Fruit fly (Drosophila melanogaster) whole organism, embryonic: ENCODE data around the gene Fatp1.

Experiments
- B-H1 ChIP-seq: fragments of 200-800 bp; sonication (Bioruptor generic); IDR thresholded peaks from 3 replicates; pipeline ENCODE4 v1.3.6; 2022; ENCODE audit warnings: missing biosample characterization, missing genetic modification characterization
- Bgb ChIP-seq: fragments of 200-800 bp; sonication (Bioruptor generic); IDR thresholded peaks from 2 replicates; pipeline ENCODE4 v1.3.6; 2022; ENCODE audit warnings: missing biosample characterization, missing genetic modification characterization; ENCODE audit not compliant: partially characterized antibody
- CG11560 ChIP-seq: fragments of 200-800 bp; sonication (Bioruptor generic); IDR thresholded peaks from 3 replicates; pipeline ENCODE4 v1.3.6; 2022; ENCODE audit warnings: missing biosample characterization, missing genetic modification characterization
- CG13123 ChIP-seq: fragments of 200-800 bp; sonication (Bioruptor generic); optimal IDR thresholded peaks from 2 replicates; lab custom pipeline; 2016; ENCODE audit warnings: missing biosample characterization, missing genetic modification characterization
- CG15601 ChIP-seq: fragments of 200-800 bp; sonication (Bioruptor generic); optimal IDR thresholded peaks from 3 replicates; lab custom pipeline; 2019; ENCODE audit warnings: missing biosample characterization, mild to moderate bottlenecking, missing genetic modification characterization, moderate library complexity
- CG18619 ChIP-seq: fragments of 200-800 bp; sonication (Bioruptor generic); optimal IDR thresholded peaks from 3 replicates; lab custom pipeline; 2017; ENCODE audit warnings: missing biosample characterization, mild to moderate bottlenecking, missing genetic modification characterization
- CG2129 ChIP-seq: fragments of 200-800 bp; sonication (Bioruptor generic); IDR thresholded peaks from 2 replicates; pipeline ENCODE4 v1.3.6; 2022; ENCODE audit warnings: missing biosample characterization, missing genetic modification characterization; ENCODE audit not compliant: partially characterized antibody
- CG2889 ChIP-seq: fragments of 200-800 bp; sonication (Bioruptor generic); IDR thresholded peaks from 3 replicates; pipeline ENCODE4 v1.3.6; 2022; ENCODE audit warnings: missing biosample characterization, missing genetic modification characterization
- CG30403 ChIP-seq: fragments of 200-800 bp; sonication (Bioruptor generic); optimal IDR thresholded peaks from 3 replicates; lab custom pipeline; 2016; ENCODE audit warnings: missing biosample characterization, missing genetic modification characterization
- CG3163 ChIP-seq: fragments of 200-800 bp; sonication (Bioruptor generic); optimal IDR thresholded peaks from 3 replicates; lab custom pipeline; 2016; ENCODE audit warnings: missing biosample characterization, missing genetic modification characterization
- CG34422 ChIP-seq: fragments of 200-800 bp; sonication (Bioruptor generic); IDR thresholded peaks from 3 replicates; pipeline ENCODE4 v1.3.6; 2022; ENCODE audit warnings: missing biosample characterization, missing genetic modification characterization
- CG42726 ChIP-seq: fragments of 200-800 bp; sonication (Bioruptor generic); IDR thresholded peaks from 2 replicates; pipeline ENCODE4 v1.3.6; 2022; ENCODE audit warnings: missing biosample characterization, missing genetic modification characterization; ENCODE audit not compliant: partially characterized antibody
- CG6175 ChIP-seq: fragments of 200-800 bp; sonication (Bioruptor generic); IDR thresholded peaks from 3 replicates; pipeline ENCODE4 v1.3.6; 2022; ENCODE audit warnings: missing biosample characterization, missing genetic modification characterization
- CG6254 ChIP-seq: fragments of 200-800 bp; sonication (Bioruptor generic); optimal IDR thresholded peaks from 3 replicates; lab custom pipeline; 2017; ENCODE audit warnings: mild to moderate bottlenecking, missing biosample characterization, missing genetic modification reagents, missing genetic modification characterization
- CG7556 ChIP-seq: fragments of 200-800 bp; sonication (Bioruptor generic); optimal IDR thresholded peaks from 2 replicates; lab custom pipeline; 2017; ENCODE audit warnings: missing biosample characterization, mild to moderate bottlenecking, missing genetic modification characterization
- CG8281 ChIP-seq: fragments of 200-800 bp; sonication (Bioruptor generic); optimal IDR thresholded peaks from 2 replicates; lab custom pipeline; 2018; ENCODE audit warnings: missing biosample characterization, mild to moderate bottlenecking, missing genetic modification characterization, moderate library complexity
- CG8290 ChIP-seq, 3 experiments: fragments of 200-800 bp; sonication (Bioruptor generic); optimal IDR thresholded peaks; 2 replicates each; lab custom pipeline; 2016 to 2019; ENCODE audit warnings: missing biosample characterization in 3 of 3, missing genetic modification characterization in 3 of 3, mild to moderate bottlenecking in 2 of 3, moderate library complexity in 1 of 3
- CG8359 ChIP-seq: fragments of 200-800 bp; sonication (Bioruptor generic); optimal IDR thresholded peaks from 2 replicates; lab custom pipeline; 2017; ENCODE audit warnings: missing biosample characterization, mild to moderate bottlenecking, missing genetic modification characterization, borderline replicate concordance
- CG9727 ChIP-seq: fragments of 200-800 bp; sonication (Bioruptor generic); optimal IDR thresholded peaks from 3 replicates; lab custom pipeline; 2017; ENCODE audit warnings: missing biosample characterization, mild to moderate bottlenecking, missing genetic modification characterization
- Dip3 ChIP-seq: fragments of 200-800 bp; sonication (Bioruptor generic); optimal IDR thresholded peaks from 3 replicates; lab custom pipeline; 2016; ENCODE audit warnings: missing biosample characterization, missing genetic modification characterization
- Dref ChIP-seq: fragments of 200-800 bp; sonication (Bioruptor generic); IDR thresholded peaks from 2 replicates; pipeline ENCODE4 v1.3.6; 2022; ENCODE audit warnings: missing biosample characterization, missing genetic modification characterization
- Hr39 ChIP-seq: fragments of >200 bp; optimal IDR thresholded peaks from 2 replicates; lab custom pipeline; 2017
- Kr ChIP-seq: fragments of 200-800 bp; sonication (Bioruptor generic); optimal IDR thresholded peaks from 2 replicates; lab custom pipeline; 2017; ENCODE audit warnings: missing biosample characterization, mild to moderate bottlenecking, missing genetic modification characterization
- Med ChIP-seq: fragments of 200-800 bp; sonication (Bioruptor generic); peaks from one replicate; lab custom pipeline; 2016; ENCODE audit warnings: missing biosample characterization, missing genetic modification characterization, mild to moderate bottlenecking, inconsistent platforms, moderate library complexity
- NFAT ChIP-seq: fragments of 200-800 bp; sonication (Bioruptor generic); IDR thresholded peaks from 2 replicates; pipeline ENCODE4 v1.3.6; 2022; ENCODE audit warnings: missing biosample characterization, missing genetic modification characterization
- NfI ChIP-seq: fragments of 200-800 bp; sonication (Bioruptor generic); optimal IDR thresholded peaks from 3 replicates; lab custom pipeline; 2018; ENCODE audit warnings: missing biosample characterization, mild to moderate bottlenecking, missing genetic modification characterization, moderate library complexity
- Optix ChIP-seq: fragments of 200-800 bp; sonication (Bioruptor generic); IDR thresholded peaks from 3 replicates; pipeline ENCODE4 v1.3.6; 2022; ENCODE audit warnings: missing biosample characterization, missing genetic modification characterization
- Spps ChIP-seq: fragments of 200-800 bp; sonication (Bioruptor generic); optimal IDR thresholded peaks from 2 replicates; lab custom pipeline; 2018; ENCODE audit warnings: missing biosample characterization, mild to moderate bottlenecking, missing genetic modification characterization
- Ssrp ChIP-seq: fragments of 200-800 bp; sonication (Bioruptor generic); optimal IDR thresholded peaks from 2 replicates; lab custom pipeline; 2018; ENCODE audit warnings: missing biosample characterization, mild to moderate bottlenecking, missing genetic modification characterization, moderate library complexity
- TFAM ChIP-seq: fragments of 200-800 bp; sonication (Bioruptor generic); optimal IDR thresholded peaks from 2 replicates; lab custom pipeline; 2017; ENCODE audit warnings: missing biosample characterization, missing genetic modification characterization, inconsistent platforms
- Xrp1 ChIP-seq: fragments of 200-800 bp; sonication (Bioruptor generic); IDR thresholded peaks from 2 replicates; pipeline ENCODE4 v1.3.6; 2022; ENCODE audit warnings: missing biosample characterization, missing genetic modification characterization
- bsh ChIP-seq, 2 experiments: fragments of 200-800 bp; sonication (Bioruptor generic); optimal IDR thresholded peaks; 2 replicates each; lab custom pipeline; 2017 to 2018; ENCODE audit warnings: mild to moderate bottlenecking in 2 of 2, missing biosample characterization in 2 of 2, missing genetic modification characterization in 2 of 2, moderate library complexity in 1 of 2
- chif ChIP-seq, 2 experiments: fragments of 200-800 bp; sonication (Bioruptor generic); optimal IDR thresholded peaks; 3 replicates each; lab custom pipeline; 2016; ENCODE audit warnings: missing biosample characterization in 2 of 2, missing genetic modification characterization in 2 of 2
- corto ChIP-seq: fragments of 200-800 bp; sonication (Bioruptor generic); optimal IDR thresholded peaks from 2 replicates; lab custom pipeline; 2016; ENCODE audit warnings: missing biosample characterization, mild to moderate bottlenecking, missing genetic modification characterization, moderate library complexity
- dpn ChIP-seq, 2 experiments: fragments of 200-800 bp; sonication (Bioruptor generic); optimal IDR thresholded peaks; 3 replicates each; lab custom pipeline; 2016; ENCODE audit warnings: missing biosample characterization in 2 of 2, missing genetic modification characterization in 2 of 2
- dysf ChIP-seq: fragments of 200-800 bp; sonication (Bioruptor generic); IDR thresholded peaks from 3 replicates; pipeline ENCODE4 v1.3.6; 2022; ENCODE audit warnings: missing biosample characterization, missing genetic modification characterization
- ewg ChIP-seq: fragments of 200-800 bp; sonication (Bioruptor generic); optimal IDR thresholded peaks from 3 replicates; lab custom pipeline; 2017; ENCODE audit warnings: mild to moderate bottlenecking, missing biosample characterization, missing genetic modification reagents, missing genetic modification characterization
- gce ChIP-seq: fragments of 200-800 bp; sonication (Bioruptor generic); IDR thresholded peaks from 3 replicates; pipeline ENCODE4 v1.3.6; 2022; ENCODE audit warnings: missing biosample characterization, missing genetic modification characterization
- gem ChIP-seq: fragments of 200-800 bp; sonication (Bioruptor generic); optimal IDR thresholded peaks from 2 replicates; lab custom pipeline; 2019; ENCODE audit warnings: missing biosample characterization, mild to moderate bottlenecking, missing genetic modification characterization, moderate library complexity
- h ChIP-seq: fragments of >200 bp; optimal IDR thresholded peaks from 2 replicates; lab custom pipeline; 2017
- ken ChIP-seq: fragments of 200-800 bp; sonication (Bioruptor generic); IDR thresholded peaks from 3 replicates; pipeline ENCODE4 v1.3.6; 2022; ENCODE audit warnings: missing biosample characterization, missing genetic modification characterization
- klu ChIP-seq: fragments of 200-800 bp; sonication (Bioruptor generic); IDR thresholded peaks from 2 replicates; pipeline ENCODE4 v1.3.6; 2022; ENCODE audit warnings: missing biosample characterization, missing genetic modification characterization
- nau ChIP-seq: fragments of 200-800 bp; sonication (Bioruptor generic); optimal IDR thresholded peaks from 3 replicates; lab custom pipeline; 2017; ENCODE audit warnings: missing biosample characterization, mild to moderate bottlenecking, missing genetic modification characterization, missing genetic modification reagents
- onecut ChIP-seq: fragments of 200-800 bp; sonication (Bioruptor generic); IDR thresholded peaks from 2 replicates; pipeline ENCODE4 v1.3.6; 2022; ENCODE audit warnings: missing biosample characterization, missing genetic modification characterization
- otp ChIP-seq: fragments of 200-800 bp; sonication (Bioruptor generic); IDR thresholded peaks from 3 replicates; pipeline ENCODE4, ENCODE4 v1.3.6; 2022; ENCODE audit warnings: missing biosample characterization, missing genetic modification characterization
- pnt ChIP-seq: fragments of 200-800 bp; sonication (Bioruptor generic); optimal IDR thresholded peaks from 3 replicates; lab custom pipeline; 2016; ENCODE audit warnings: missing biosample characterization, missing genetic modification characterization
- ttk ChIP-seq: fragments of 200-800 bp; sonication (Bioruptor generic); IDR thresholded peaks from 2 replicates; pipeline ENCODE4 v2.1.2; 2022; ENCODE audit warnings: missing biosample characterization, missing genetic modification characterization
- twi ChIP-seq: fragments of 200-800 bp; optimal IDR thresholded peaks from 2 replicates; lab custom pipeline; 2019; ENCODE audit warnings: missing biosample characterization, mild to moderate bottlenecking, missing genetic modification characterization, moderate library complexity
- tx ChIP-seq: fragments of 200-800 bp; sonication (Bioruptor generic); optimal IDR thresholded peaks from 2 replicates; lab custom pipeline; 2016; ENCODE audit warnings: missing biosample characterization, missing genetic modification characterization
- unpg ChIP-seq: fragments of 200-800 bp; sonication (Bioruptor generic); optimal IDR thresholded peaks from 3 replicates; lab custom pipeline; 2018; ENCODE audit warnings: missing biosample characterization, mild to moderate bottlenecking, missing genetic modification characterization, moderate library complexity

The Fatp1 gene

dm6 chr2L:10543048-10543752 lies 26.2 kb upstream of the Fatp1 start (continued):
- TF ChIP-seq otp (GFP tag; lab: Robert Waterston, UW) (no peak), CG6175 (GFP tag; lab: Robert Waterston, UW) (no peak), Hr39 (lab: Kevin White, UChicago) (no peak), Kr (GFP tag; lab: Kevin White, UChicago) (peak; percentile 26), CG2129 (GFP tag; lab: Robert Waterston, UW) (no peak), h (no peak), klu (no peak), CG8281 (tag; lab: Kevin White, UChicago) (no peak), dpn (GFP tag; optimal IDR thresholded peaks at IDR 0.05; lab: Kevin White, UChicago) (peak in 1 of 2 experiments; percentile 47), B-H1 (GFP tag; lab: Robert Waterston, UW) (no peak), twi (peak; percentile 18), CG42726 (no peak), corto (GFP tag; lab: Kevin White, UChicago) (no peak), unpg (peak; percentile 72), pnt (no peak), TFAM (no peak), gce (GFP tag; lab: Robert Waterston, UW) (0 out of 3 replicates have a peak, but pooled peaks have one; percentile 29), Dip3 (GFP tag; lab: Kevin White, UChicago) (no peak), NfI (GFP tag; lab: Kevin White, UChicago) (no peak), CG2889 (GFP tag; lab: Robert Waterston, UW) (no peak), Med (GFP tag; lab: Kevin White, UChicago) (peak; percentile 28), ken (GFP tag; lab: Robert Waterston, UW) (0 out of 3 replicates have a peak, but pooled peaks have one; percentile 34), NFAT (GFP tag; lab: Robert Waterston, UW) (no peak), ttk (GFP tag; lab: Robert Waterston, UW) (peak; percentile 55), CG15601 (tag; lab: Kevin White, UChicago) (peak; percentile 65), CG3163 (no peak), ewg (peak; percentile 32), Ssrp (tag; lab: Kevin White, UChicago) (peak; percentile 70), Bgb (GFP tag; lab: Robert Waterston, UW) (no peak), CG8359 (GFP tag; lab: Kevin White, UChicago) (no peak), CG34422 (GFP tag; lab: Robert Waterston, UW) (no peak), CG13123 (GFP tag; lab: Kevin White, UChicago) (no peak), CG18619 (no peak), CG7556 (GFP tag; lab: Kevin White, UChicago) (peak; percentile 50), CG8290 (GFP tag; optimal IDR thresholded peaks at IDR 0.05; lab: Kevin White, UChicago) (peak; percentile 40), CG8290 (tag; optimal IDR thresholded peaks at IDR 0.05; lab: Kevin White, UChicago) (no peak), nau (GFP tag; lab: Kevin White, UChicago) (no peak), Optix (GFP tag; lab: Robert Waterston, UW) (no peak), tx (GFP tag; lab: Kevin White, UChicago) (no peak), CG6254 (GFP tag; lab: Kevin White, UChicago) (peak; percentile 34), CG11560 (tag; lab: Robert Waterston, UW) (no peak), dysf (peak; percentile 14; the same call in 1 of the 3 replicates), CG30403 (GFP tag; lab: Kevin White, UChicago) (peak; percentile 53), bsh (GFP tag; optimal IDR thresholded peaks at IDR 0.05; lab: Kevin White, UChicago) (peak in 1 of 2 experiments; percentile 89), CG9727 (GFP tag; lab: Kevin White, UChicago) (peak; percentile 70), onecut (0 out of 2 replicates have a peak, but pooled peaks have one; percentile 9), Spps (tag; lab: Kevin White, UChicago) (peak; percentile 44), Dref (GFP tag; lab: Robert Waterston, UW) (no peak), Xrp1 (peak; percentile 74), gem (tag; lab: Kevin White, UChicago) (peak; percentile 83), chif (GFP tag; optimal IDR thresholded peaks at IDR 0.05; lab: Kevin White, UChicago) (peak in 1 of 2 experiments; percentile 12)
